Fruit fly (Drosophila melanogaster): ENCODE data around the gene Wsck.
A peak's percentile ranks its signal among the peaks of the same experiment; 100 is the strongest.

DNA sequence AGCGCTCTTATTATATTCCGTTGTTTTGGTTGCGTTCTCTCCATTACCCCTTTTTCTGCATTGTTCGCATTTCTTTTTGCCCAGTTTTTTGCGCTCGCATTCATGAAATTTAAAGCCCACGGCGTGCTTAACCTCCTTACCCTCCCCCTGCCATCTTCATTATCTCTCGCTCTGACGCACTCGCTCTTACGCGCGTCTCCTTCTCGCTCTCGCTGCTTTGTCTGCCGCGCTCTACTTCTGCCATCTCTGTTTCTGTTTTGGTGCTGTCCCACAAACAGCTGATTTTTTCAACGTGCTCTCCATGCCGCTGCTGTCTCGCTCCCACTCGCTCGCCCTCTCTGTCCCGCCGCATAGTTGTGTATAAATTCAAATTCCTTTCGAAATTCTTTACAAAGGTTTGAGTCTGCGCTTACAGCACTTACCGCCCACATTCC is 43.4 kb downstream of the Wsck start:
- no peak for TF ChIP-seq CG8478 (optimal IDR thresholded peaks at IDR 0.05)
- TF ChIP-seq CTCF (optimal IDR thresholded peaks at IDR 0.05): peak; percentile 60 to 62

Measured in S2 (cell line).